Worm (Caenorhabditis elegans) whole organism, L3 larva: ENCODE results near the gene srx-121.

ENCODE experiments used
- R02D3.7 ChIP-seq: fragments of 150-350 bp; optimal IDR thresholded peaks from 2 replicates; lab custom pipeline; 2014; ENCODE audit warnings: missing biosample characterization, missing genetic modification characterization
- ZK546.5 ChIP-seq: sonication (generic microtip); optimal IDR thresholded peaks from 2 replicates; lab custom pipeline; 2017; ENCODE audit warnings: missing biosample characterization, missing genetic modification characterization
- aly-2 ChIP-seq: fragments of 150-350 bp; optimal IDR thresholded peaks from 2 replicates; lab custom pipeline; 2014; ENCODE audit warnings: missing biosample characterization, missing genetic modification characterization
- ama-1 ChIP-seq: fragments of 150-350 bp; optimal IDR thresholded peaks from 2 replicates; lab custom pipeline; 2018
- ceh-16 ChIP-seq: sonication (generic microtip); optimal IDR thresholded peaks from 2 replicates; lab custom pipeline; 2017; ENCODE audit warnings: missing biosample characterization, missing genetic modification characterization
- ceh-28 ChIP-seq: fragments of 150-350 bp; optimal IDR thresholded peaks from 2 replicates; lab custom pipeline; 2014; ENCODE audit warnings: missing biosample characterization, missing genetic modification reagents, missing genetic modification characterization
- daf-12 ChIP-seq: fragments of 150-350 bp; optimal IDR thresholded peaks from 2 replicates; lab custom pipeline; 2014; ENCODE audit warnings: missing biosample characterization, missing genetic modification reagents, missing genetic modification characterization
- egl-27 ChIP-seq: sonication (generic microtip); optimal IDR thresholded peaks from 4 replicates; lab custom pipeline; 2017; ENCODE audit warnings: missing biosample characterization, missing genetic modification reagents, missing genetic modification characterization
- elt-1 ChIP-seq: fragments of 150-350 bp; optimal IDR thresholded peaks from 2 replicates; lab custom pipeline; 2014; ENCODE audit warnings: missing biosample characterization, missing genetic modification characterization
- elt-2 ChIP-seq: sonication (generic microtip); optimal IDR thresholded peaks from 2 replicates; lab custom pipeline; 2016; ENCODE audit warnings: missing genetic modification reagents, mild to moderate bottlenecking, missing genetic modification characterization, missing compliant biosample characterization
- eor-1 ChIP-seq, 2 experiments: fragments of 150-350 bp; optimal IDR thresholded peaks; 2 replicates each; lab custom pipeline; 2014 to 2018; ENCODE audit warnings: missing biosample characterization in 2 of 2, missing genetic modification characterization in 2 of 2
- fkh-10 ChIP-seq: sonication (generic microtip); optimal IDR thresholded peaks from 2 replicates; lab custom pipeline; 2017; ENCODE audit warnings: missing biosample characterization, missing genetic modification reagents, missing genetic modification characterization
- fkh-2 ChIP-seq: fragments of 150-350 bp; optimal IDR thresholded peaks from 2 replicates; lab custom pipeline; 2014; ENCODE audit warnings: missing biosample characterization, missing genetic modification reagents, missing genetic modification characterization
- fos-1 ChIP-seq: fragments of 150-350 bp; optimal IDR thresholded peaks from 2 replicates; lab custom pipeline; 2014; ENCODE audit warnings: missing biosample characterization, missing genetic modification characterization
- hmg-11 ChIP-seq: sonication (generic microtip); optimal IDR thresholded peaks from 2 replicates; lab custom pipeline; 2016; ENCODE audit warnings: missing genetic modification characterization, missing compliant biosample characterization
- lin-15B ChIP-seq: fragments of 150-350 bp; optimal IDR thresholded peaks from 2 replicates; lab custom pipeline; 2014; ENCODE audit warnings: missing biosample characterization, missing genetic modification characterization
- mdl-1 ChIP-seq: fragments of 150-350 bp; optimal IDR thresholded peaks from 2 replicates; lab custom pipeline; 2014; ENCODE audit warnings: missing biosample characterization, missing genetic modification characterization
- nhr-12 ChIP-seq: fragments of 150-350 bp; optimal IDR thresholded peaks from 2 replicates; lab custom pipeline; 2014; ENCODE audit warnings: missing biosample characterization, missing genetic modification characterization
- nhr-23 ChIP-seq: fragments of 150-350 bp; optimal IDR thresholded peaks from 2 replicates; lab custom pipeline; 2014; ENCODE audit warnings: missing biosample characterization, missing genetic modification reagents, missing genetic modification characterization
- nhr-43 ChIP-seq: sonication (generic microtip); optimal IDR thresholded peaks from 2 replicates; lab custom pipeline; 2016; ENCODE audit warnings: mild to moderate bottlenecking, missing genetic modification characterization, missing compliant biosample characterization; ENCODE audit not compliant: poor library complexity, severe bottlenecking
- nhr-67 ChIP-seq: fragments of 150-350 bp; optimal IDR thresholded peaks from 2 replicates; lab custom pipeline; 2014; ENCODE audit warnings: missing biosample characterization, missing genetic modification characterization
- nhr-76 ChIP-seq: fragments of 150-350 bp; sonication (generic microtip); optimal IDR thresholded peaks from 5 replicates; lab custom pipeline; 2014; ENCODE audit warnings: missing biosample characterization, missing genetic modification characterization
- nhr-77 ChIP-seq: fragments of 150-350 bp; optimal IDR thresholded peaks from 2 replicates; lab custom pipeline; 2014; ENCODE audit warnings: missing biosample characterization, missing genetic modification characterization
- pha-4 ChIP-seq: fragments of 150-350 bp; optimal IDR thresholded peaks from 2 replicates; lab custom pipeline; 2014; ENCODE audit warnings: missing biosample characterization, missing genetic modification reagents, missing genetic modification characterization
- pqm-1 ChIP-seq: fragments of 150-350 bp; optimal IDR thresholded peaks from 2 replicates; lab custom pipeline; 2017; ENCODE audit warnings: missing biosample characterization, missing genetic modification characterization, inconsistent platforms
- sea-2 ChIP-seq: fragments of 150-350 bp; sonication (generic microtip); optimal IDR thresholded peaks from 4 replicates; lab custom pipeline; 2014; ENCODE audit warnings: missing biosample characterization, missing genetic modification reagents, missing genetic modification characterization
- skn-1 ChIP-seq: fragments of 150-350 bp; optimal IDR thresholded peaks from 2 replicates; lab custom pipeline; 2014; ENCODE audit warnings: missing biosample characterization, missing genetic modification characterization
- snpc-4 ChIP-seq: fragments of 150-350 bp; optimal IDR thresholded peaks from 2 replicates; lab custom pipeline; 2014; ENCODE audit warnings: missing biosample characterization, missing genetic modification characterization
- tbx-2 ChIP-seq: sonication (generic microtip); optimal IDR thresholded peaks from 2 replicates; lab custom pipeline; 2016; ENCODE audit warnings: mild to moderate bottlenecking, missing genetic modification characterization, missing compliant biosample characterization
- unc-62 ChIP-seq: fragments of 150-350 bp; sonication (generic microtip); optimal IDR thresholded peaks from 4 replicates; lab custom pipeline; 2014; ENCODE audit warnings: missing biosample characterization, missing genetic modification reagents, missing genetic modification characterization
- zag-1 ChIP-seq: fragments of 150-350 bp; optimal IDR thresholded peaks from 2 replicates; lab custom pipeline; 2014; ENCODE audit warnings: missing biosample characterization, missing genetic modification characterization
- ztf-4 ChIP-seq: fragments of 150-350 bp; optimal IDR thresholded peaks from 2 replicates; lab custom pipeline; 2014; ENCODE audit warnings: missing biosample characterization, missing genetic modification characterization

srx-121 gene

ce11 chrV:3358267-3358666 is 14.3 kb downstream of the srx-121 start, which contains the start of gene C04E12.5:
TSS of gene C04E12.5 (plus strand) at chrV:3358567.
- TF ChIP-seq ztf-4 (tag; lab: Kevin White, UChicago) (no peak), nhr-76 (tag; lab: Kevin White, UChicago) (no peak), lin-15B (no peak), snpc-4 (tag; lab: Kevin White, UChicago) (no peak), daf-12 (tag; lab: Kevin White, UChicago) (no peak), unc-62 (GFP tag; lab: Kevin White, UChicago) (no peak), elt-2 (tag; lab: Kevin White, UChicago) (no peak), tbx-2 (tag; lab: Kevin White, UChicago) (no peak), R02D3.7 (tag; lab: Kevin White, UChicago) (no peak), nhr-77 (no peak), sea-2 (GFP tag; lab: Kevin White, UChicago) (no peak), hmg-11 (tag; lab: Kevin White, UChicago) (no peak), elt-1 (tag; lab: Kevin White, UChicago) (no peak), zag-1 (tag; lab: Kevin White, UChicago) (no peak), eor-1 (tag; optimal IDR thresholded peaks at IDR 0.05; lab: Kevin White, UChicago) (no peak), nhr-67 (no peak), fkh-2 (tag; lab: Kevin White, UChicago) (no peak)

ce11 chrV:3357106-3357505 is 15.5 kb downstream of the srx-121 start, which contains the start of gene scrm-3:
TSS of gene scrm-3 (minus strand) at chrV:3357206.
- TF ChIP-seq fkh-10 (GFP tag; lab: Kevin White, UChicago) (no peak), sea-2 (GFP tag; lab: Kevin White, UChicago) (no peak)

- TF ChIP-seq nhr-23 (tag; lab: Kevin White, UChicago) (peak; percentile 31), elt-1 (tag; lab: Kevin White, UChicago) (peak; percentile 87), skn-1 (no peak)
Observed at ce11 chrV:3355544-3355943, 17.0 kb downstream of the srx-121 start.

- TF ChIP-seq snpc-4 (tag; lab: Kevin White, UChicago) (no peak), aly-2 (tag; lab: Kevin White, UChicago) (no peak), pha-4 (tag; lab: Kevin White, UChicago) (no peak), nhr-23 (tag; lab: Kevin White, UChicago) (no peak), ZK546.5 (tag; lab: Kevin White, UChicago) (no peak)
Observed at ce11 chrV:3352925-3353324, 19.6 kb downstream of the srx-121 start, which contains the start of gene C17B7.12. TSS of gene C17B7.12 (plus strand) at chrV:3353225.

ce11 chrV:3351266-3351665 is 21.3 kb downstream of the srx-121 start, which contains the start of gene str-63:
TSS of gene str-63 (plus strand) at chrV:3351566.
- TF ChIP-seq nhr-77 (no peak), egl-27 (tag; lab: Kevin White, UChicago) (no peak)

- no peak for TF ChIP-seq zag-1 (tag; lab: Kevin White, UChicago)
Observed at ce11 chrV:3349877-3350276, 22.7 kb downstream of the srx-121 start, which contains the start of gene C17B7.15. TSS of gene C17B7.15 (plus strand) at chrV:3350177.

- TF ChIP-seq nhr-12 (tag; lab: Kevin White, UChicago) = no peak
- no peak for TF ChIP-seq ama-1
- no peak for TF ChIP-seq unc-62 (GFP tag; lab: Kevin White, UChicago)
- TF ChIP-seq mdl-1 (tag; lab: Kevin White, UChicago) = no peak
- no peak for TF ChIP-seq sea-2 (GFP tag; lab: Kevin White, UChicago)
- TF ChIP-seq aly-2 (tag; lab: Kevin White, UChicago) = no peak
- TF ChIP-seq nhr-43 = no peak
- no peak for TF ChIP-seq fkh-2 (tag; lab: Kevin White, UChicago)
- no peak for TF ChIP-seq ceh-28
- TF ChIP-seq fos-1 = no peak
- TF ChIP-seq ceh-16 = no peak
- TF ChIP-seq R02D3.7 (tag; lab: Kevin White, UChicago) = no peak
- no peak for TF ChIP-seq pqm-1 (tag; lab: Kevin White, UChicago)
- TF ChIP-seq, all 47 proteins: peak for 0
Observed at ce11 chrV:3347486-3347885, 25.1 kb downstream of the srx-121 start.
